Worm (Caenorhabditis elegans) whole organism, early embryonic: ENCODE data around the gene C53A5.16.

Experiments
- B0310.2 ChIP-seq: sonication (generic microtip); optimal IDR thresholded peaks from 2 replicates; lab custom pipeline; 2016; ENCODE audit warnings: mild to moderate bottlenecking, missing genetic modification characterization, missing compliant biosample characterization
- ceh-13 ChIP-seq: fragments of 200-800 bp; sonication (Bioruptor generic); optimal IDR thresholded peaks from 2 replicates; lab custom pipeline; 2018; ENCODE audit warnings: mild to moderate bottlenecking, missing genetic modification characterization, missing compliant biosample characterization
- ceh-36 ChIP-seq: sonication (generic microtip); optimal IDR thresholded peaks from 2 replicates; lab custom pipeline; 2016; ENCODE audit warnings: missing genetic modification characterization, inconsistent platforms, missing compliant biosample characterization
- hnd-1 ChIP-seq: sonication (generic microtip); optimal IDR thresholded peaks from 2 replicates; lab custom pipeline; 2016; ENCODE audit warnings: missing genetic modification characterization, missing compliant biosample characterization
- scrt-1 ChIP-seq: fragments of 200-800 bp; sonication (Bioruptor generic); IDR thresholded peaks from 2 replicates; pipeline ENCODE4 v1.3.6; 2022; ENCODE audit warnings: missing genetic modification characterization, missing compliant biosample characterization
- tbx-37 ChIP-seq: fragments of 200-800 bp; sonication (Bioruptor generic); conservative IDR thresholded peaks from 2 replicates; pipeline ENCODE4 v1.3.6; 2022; ENCODE audit warnings: missing genetic modification reagents, missing genetic modification characterization, missing compliant biosample characterization
- tra-4 ChIP-seq: sonication (generic microtip); optimal IDR thresholded peaks from 2 replicates; lab custom pipeline; 2017; ENCODE audit warnings: missing genetic modification characterization, missing compliant biosample characterization

ce11 chrV:14476680-14477079, 45.7 kb downstream of the C53A5.16 start, which contains the start of gene clec-54:
- TF ChIP-seq scrt-1 (no peak), tra-4 (no peak), ceh-36 (no peak), tbx-37 (no peak), B0310.2 (tag; lab: Kevin White, UChicago) (no peak), hnd-1 (tag; lab: Kevin White, UChicago) (no peak), ceh-13 (no peak)
